Fruit fly (Drosophila melanogaster): ENCODE results near the gene Cox10.

- TF ChIP-seq psq (GFP tag; optimal IDR thresholded peaks at IDR 0.05): no peak
- no peak for TF ChIP-seq lola (GFP tag; optimal IDR thresholded peaks at IDR 0.05)
- TF ChIP-seq h (GFP tag; optimal IDR thresholded peaks at IDR 0.05): no peak
- no peak for TF ChIP-seq usp (GFP tag; optimal IDR thresholded peaks at IDR 0.05)
- TF ChIP-seq pan (optimal IDR thresholded peaks at IDR 0.05): no peak
- no peak for TF ChIP-seq woc (GFP tag; optimal IDR thresholded peaks at IDR 0.05)
- TF ChIP-seq br (GFP tag; optimal IDR thresholded peaks at IDR 0.05): no peak
- no peak for TF ChIP-seq rgr (GFP tag; optimal IDR thresholded peaks at IDR 0.05)
- TF ChIP-seq Hr78 (GFP tag; optimal IDR thresholded peaks at IDR 0.05): no peak
- TF ChIP-seq sv (GFP tag; optimal IDR thresholded peaks at IDR 0.05): no peak
Measured at dm6 chr2L:10378631-10379030, 47.4 kb downstream of the Cox10 start.
